Worm (Caenorhabditis elegans): ENCODE results near the gene F46G10.2.

ce11 chrX:13317532-13317931 is 5.2 kb upstream of the F46G10.2 start:
- no peak for TF ChIP-seq fos-1 (tag; optimal IDR thresholded peaks at IDR 0.05)
- no peak for TF ChIP-seq lir-3 (tag; optimal IDR thresholded peaks at IDR 0.05)
- no peak for TF ChIP-seq hlh-11 (tag; optimal IDR thresholded peaks at IDR 0.05)
- TF ChIP-seq aha-1 (tag): no peak
- no peak for TF ChIP-seq dve-1 (tag; optimal IDR thresholded peaks at IDR 0.05; ENCODE audit: insufficient read depth)
- peak; percentile 33 for TF ChIP-seq nhr-11 (tag; optimal IDR thresholded peaks at IDR 0.05)
- TF ChIP-seq ces-1 (GFP tag; optimal IDR thresholded peaks at IDR 0.05): no peak
- no peak for TF ChIP-seq lin-15B (tag; optimal IDR thresholded peaks at IDR 0.05)
- TF ChIP-seq unc-62 (GFP tag; optimal IDR thresholded peaks at IDR 0.05 in 1 of 2): no peak
- no peak for TF ChIP-seq unc-62 (tag; optimal IDR thresholded peaks at IDR 0.05)
- no peak for TF ChIP-seq unc-39 (tag; optimal IDR thresholded peaks at IDR 0.05)
- TF ChIP-seq ceh-32 (tag; optimal IDR thresholded peaks at IDR 0.05; ENCODE audit: poor library complexity): no peak
- no peak for TF ChIP-seq aly-2 (tag; optimal IDR thresholded peaks at IDR 0.05)
- no peak for TF ChIP-seq unc-130 (GFP tag; optimal IDR thresholded peaks at IDR 0.05)
- no peak for TF ChIP-seq nhr-237 (tag; optimal IDR thresholded peaks at IDR 0.05)
